Worm (Caenorhabditis elegans) whole organism, late embryonic: ENCODE data around the gene ptr-3.
A peak's percentile ranks its signal among the peaks of the same experiment; 100 is the strongest.

Source experiments
- C08G9.2 ChIP-seq: sonication (generic microtip); optimal IDR thresholded peaks from 2 replicates; lab custom pipeline; 2016; ENCODE audit warnings: mild to moderate bottlenecking, missing genetic modification characterization, moderate library complexity, missing compliant biosample characterization
- F13H6.1 ChIP-seq: sonication (generic microtip); optimal IDR thresholded peaks from 2 replicates; lab custom pipeline; 2016; ENCODE audit warnings: missing genetic modification characterization, missing compliant biosample characterization
- K09A11.1 ChIP-seq: sonication (generic microtip); optimal IDR thresholded peaks from 2 replicates; lab custom pipeline; 2017; ENCODE audit warnings: antibody characterized with exemption, mild to moderate bottlenecking, missing genetic modification characterization, missing compliant biosample characterization; ENCODE audit not compliant: insufficient read depth
- T23F11.4 ChIP-seq: fragments of 200-800 bp; sonication (Bioruptor generic); optimal IDR thresholded peaks from 2 replicates; lab custom pipeline; 2018; ENCODE audit warnings: mild to moderate bottlenecking, missing genetic modification characterization, missing compliant biosample characterization
- Y22D7AL.16 ChIP-seq: sonication (generic microtip); optimal IDR thresholded peaks from 2 replicates; lab custom pipeline; 2016; ENCODE audit warnings: missing genetic modification characterization, missing compliant biosample characterization
- ahr-1 ChIP-seq: sonication (generic microtip); optimal IDR thresholded peaks from 2 replicates; lab custom pipeline; 2016; ENCODE audit warnings: missing genetic modification characterization, missing compliant biosample characterization
- ama-1 ChIP-seq: fragments of 150-350 bp; optimal IDR thresholded peaks from 2 replicates; lab custom pipeline; 2014
- ceh-14 ChIP-seq: sonication (generic microtip); optimal IDR thresholded peaks from 2 replicates; lab custom pipeline; 2016; ENCODE audit warnings: missing genotype, missing genetic modification characterization, missing compliant biosample characterization
- ceh-18 ChIP-seq: sonication (generic microtip); optimal IDR thresholded peaks from 2 replicates; lab custom pipeline; 2016; ENCODE audit warnings: missing genetic modification characterization, missing compliant biosample characterization
- ceh-19 ChIP-seq: fragments of 200-800 bp; sonication (Bioruptor generic); optimal IDR thresholded peaks from 2 replicates; lab custom pipeline; 2018; ENCODE audit warnings: mild to moderate bottlenecking, missing genetic modification characterization, missing compliant biosample characterization
- ceh-2 ChIP-seq: sonication (generic microtip); optimal IDR thresholded peaks from 2 replicates; lab custom pipeline; 2016; ENCODE audit warnings: missing genotype, missing genetic modification characterization, missing compliant biosample characterization
- ceh-22 ChIP-seq: sonication (generic microtip); optimal IDR thresholded peaks from 2 replicates; lab custom pipeline; 2017; ENCODE audit warnings: missing biosample characterization, missing genetic modification characterization
- ceh-30 ChIP-seq: fragments of 150-350 bp; optimal IDR thresholded peaks from 2 replicates; lab custom pipeline; 2014; ENCODE audit warnings: missing biosample characterization, missing genetic modification characterization
- ceh-31 ChIP-seq: sonication (generic microtip); optimal IDR thresholded peaks from 2 replicates; lab custom pipeline; 2016; ENCODE audit warnings: missing genetic modification characterization, missing compliant biosample characterization
- ceh-34 ChIP-seq: sonication (generic microtip); optimal IDR thresholded peaks from 2 replicates; lab custom pipeline; 2016; ENCODE audit warnings: mild to moderate bottlenecking, missing genetic modification characterization, missing compliant biosample characterization
- ceh-48 ChIP-seq: sonication (generic microtip); optimal IDR thresholded peaks from 2 replicates; lab custom pipeline; 2016; ENCODE audit warnings: missing genetic modification characterization, inconsistent platforms, missing compliant biosample characterization
- ceh-6 ChIP-seq: fragments of 200-800 bp; sonication (Bioruptor generic); optimal IDR thresholded peaks from 2 replicates; lab custom pipeline; 2018; ENCODE audit warnings: mild to moderate bottlenecking, missing genetic modification characterization, missing compliant biosample characterization
- ceh-9 ChIP-seq: sonication (generic microtip); optimal IDR thresholded peaks from 2 replicates; lab custom pipeline; 2016; ENCODE audit warnings: mild to moderate bottlenecking, missing genetic modification characterization, inconsistent platforms, missing compliant biosample characterization
- che-1 ChIP-seq: sonication (generic microtip); optimal IDR thresholded peaks from 2 replicates; lab custom pipeline; 2016; ENCODE audit warnings: mild to moderate bottlenecking, missing genetic modification characterization, missing compliant biosample characterization
- dmd-4 ChIP-seq: sonication (generic microtip); optimal IDR thresholded peaks from 2 replicates; lab custom pipeline; 2016; ENCODE audit warnings: borderline replicate concordance, missing genetic modification characterization, missing compliant biosample characterization
- elt-2 ChIP-seq: sonication (generic microtip); optimal IDR thresholded peaks from 2 replicates; lab custom pipeline; 2016; ENCODE audit warnings: missing genetic modification reagents, missing genetic modification characterization, missing compliant biosample characterization
- eyg-1 ChIP-seq: sonication (generic microtip); optimal IDR thresholded peaks from 2 replicates; lab custom pipeline; 2016; ENCODE audit warnings: missing genotype, missing genetic modification characterization, missing compliant biosample characterization
- fkh-6 ChIP-seq: sonication (generic microtip); optimal IDR thresholded peaks from 2 replicates; lab custom pipeline; 2016; ENCODE audit warnings: missing genetic modification characterization, missing compliant biosample characterization
- gmeb-2 ChIP-seq: sonication (generic microtip); optimal IDR thresholded peaks from 2 replicates; lab custom pipeline; 2016; ENCODE audit warnings: missing genetic modification characterization, inconsistent platforms, missing compliant biosample characterization
- hlh-13 ChIP-seq: fragments of 200-800 bp; sonication (Bioruptor generic); optimal IDR thresholded peaks from 2 replicates; lab custom pipeline; 2018; ENCODE audit warnings: mild to moderate bottlenecking, missing genetic modification characterization, missing compliant biosample characterization
- hlh-6 ChIP-seq: sonication (generic microtip); optimal IDR thresholded peaks from 2 replicates; lab custom pipeline; 2016; ENCODE audit warnings: missing genotype, missing genetic modification characterization, missing compliant biosample characterization
- hlh-8 ChIP-seq: sonication (generic microtip); optimal IDR thresholded peaks from 2 replicates; lab custom pipeline; 2016; ENCODE audit warnings: missing genotype, missing genetic modification characterization, missing compliant biosample characterization
- lim-6 ChIP-seq: sonication (generic microtip); optimal IDR thresholded peaks from 2 replicates; lab custom pipeline; 2016; ENCODE audit warnings: missing genetic modification characterization, missing compliant biosample characterization
- madf-2 ChIP-seq: sonication (generic microtip); optimal IDR thresholded peaks from 2 replicates; lab custom pipeline; 2017; ENCODE audit warnings: missing genetic modification characterization, missing compliant biosample characterization
- mec-3 ChIP-seq: sonication (generic microtip); optimal IDR thresholded peaks from 2 replicates; lab custom pipeline; 2016; ENCODE audit warnings: borderline replicate concordance, missing genetic modification characterization, missing compliant biosample characterization
- nfya-1 ChIP-seq: sonication (generic microtip); optimal IDR thresholded peaks from 2 replicates; lab custom pipeline; 2017; ENCODE audit warnings: missing genetic modification characterization, mild to moderate bottlenecking, missing compliant biosample characterization, antibody characterized with exemption, moderate library complexity
- nhr-11 ChIP-seq: fragments of 150-350 bp; optimal IDR thresholded peaks from 2 replicates; lab custom pipeline; 2014; ENCODE audit warnings: missing biosample characterization, missing genetic modification characterization
- nhr-232 ChIP-seq: sonication (generic microtip); optimal IDR thresholded peaks from 2 replicates; lab custom pipeline; 2016; ENCODE audit warnings: missing genetic modification characterization, missing compliant biosample characterization
- npax-4 ChIP-seq: sonication (generic microtip); optimal IDR thresholded peaks from 2 replicates; lab custom pipeline; 2016; ENCODE audit warnings: missing genetic modification characterization, missing compliant biosample characterization
- odd-2 ChIP-seq: sonication (generic microtip); optimal IDR thresholded peaks from 2 replicates; lab custom pipeline; 2017; ENCODE audit warnings: antibody characterized with exemption, mild to moderate bottlenecking, missing genetic modification characterization, missing compliant biosample characterization
- pag-3 ChIP-seq: sonication (generic microtip); optimal IDR thresholded peaks from 2 replicates; lab custom pipeline; 2016; ENCODE audit warnings: missing compliant biosample characterization, missing genetic modification characterization, borderline replicate concordance
- pat-9 ChIP-seq: fragments of 200-800 bp; sonication (Bioruptor generic); optimal IDR thresholded peaks from 2 replicates; lab custom pipeline; 2018; ENCODE audit warnings: mild to moderate bottlenecking, missing genetic modification characterization, moderate library complexity, missing compliant biosample characterization
- pha-2 ChIP-seq: sonication (generic microtip); optimal IDR thresholded peaks from 2 replicates; lab custom pipeline; 2017; ENCODE audit warnings: mild to moderate bottlenecking, missing genetic modification characterization, missing compliant biosample characterization
- pha-4 ChIP-seq: fragments of 150-350 bp; optimal IDR thresholded peaks from 2 replicates; lab custom pipeline; 2018; ENCODE audit warnings: missing biosample characterization, missing genetic modification reagents, missing genetic modification characterization
- pqm-1 ChIP-seq: sonication (generic microtip); optimal IDR thresholded peaks from 2 replicates; lab custom pipeline; 2016; ENCODE audit warnings: missing genetic modification characterization, missing compliant biosample characterization
- pros-1 ChIP-seq: fragments of 150-350 bp; optimal IDR thresholded peaks from 2 replicates; lab custom pipeline; 2014; ENCODE audit warnings: missing biosample characterization, missing genetic modification reagents, missing genetic modification characterization
- rnt-1 ChIP-seq: sonication (generic microtip); optimal IDR thresholded peaks from 2 replicates; lab custom pipeline; 2016; ENCODE audit warnings: missing genetic modification characterization, missing compliant biosample characterization
- sox-4 ChIP-seq: sonication (generic microtip); optimal IDR thresholded peaks from 2 replicates; lab custom pipeline; 2017; ENCODE audit warnings: mild to moderate bottlenecking, missing genetic modification characterization, inconsistent platforms, missing compliant biosample characterization
- tbx-2 ChIP-seq: sonication (generic microtip); optimal IDR thresholded peaks from 2 replicates; lab custom pipeline; 2016; ENCODE audit warnings: missing genetic modification characterization, missing compliant biosample characterization
- tbx-7 ChIP-seq: sonication (generic microtip); optimal IDR thresholded peaks from 2 replicates; lab custom pipeline; 2016; ENCODE audit warnings: missing genotype, missing genetic modification characterization, missing compliant biosample characterization
- unc-3 ChIP-seq, 2 experiments: fragments of 200-800 bp in 1 of 2; sonication (Bioruptor generic) in 1 of 2; sonication (generic microtip) in 1 of 2; conservative IDR thresholded peaks in 1 of 2; optimal IDR thresholded peaks in 1 of 2; 2 replicates each; pipeline versions ENCODE4 v1.3.6 to Lab custom; 2016 to 2022; ENCODE audit warnings: missing compliant biosample characterization in 2 of 2, missing genetic modification characterization in 2 of 2, missing genetic modification reagents in 1 of 2
- unc-42 ChIP-seq: sonication (generic microtip); optimal IDR thresholded peaks from 2 replicates; lab custom pipeline; 2016; ENCODE audit warnings: missing genotype, missing genetic modification characterization, missing compliant biosample characterization
- unc-55 ChIP-seq: sonication (generic microtip); optimal IDR thresholded peaks from 2 replicates; lab custom pipeline; 2017; ENCODE audit warnings: missing biosample characterization, missing genetic modification reagents, missing genetic modification characterization
- zip-5 ChIP-seq: sonication (generic microtip); optimal IDR thresholded peaks from 2 replicates; lab custom pipeline; 2016; ENCODE audit warnings: missing genetic modification characterization, missing compliant biosample characterization
- ztf-16 ChIP-seq: sonication (generic microtip); optimal IDR thresholded peaks from 2 replicates; lab custom pipeline; 2017; ENCODE audit warnings: missing genetic modification characterization, missing compliant biosample characterization

Gene ptr-3

ce11 chrII:367455-367854 lies at the start of gene ptr-3:
ptr-3 (minus strand) TSS chrII:367555.
- TF ChIP-seq ztf-16 (tag; lab: Kevin White, UChicago) (no peak), hlh-8 (tag; lab: Kevin White, UChicago) (no peak), pros-1 (tag; lab: Kevin White, UChicago) (no peak), unc-3 (GFP tag; conservative IDR thresholded peaks at IDR 0.05; lab: Robert Waterston, UW) (no peak), unc-3 (tag; optimal IDR thresholded peaks at IDR 0.05; lab: Kevin White, UChicago) (no peak), npax-4 (no peak), sox-4 (tag; lab: Kevin White, UChicago) (no peak), hlh-13 (no peak), pha-4 (tag; lab: Kevin White, UChicago) (no peak), ceh-2 (no peak), ceh-34 (tag; lab: Kevin White, UChicago) (no peak), nfya-1 (tag; lab: Kevin White, UChicago) (no peak), C08G9.2 (no peak), ceh-9 (tag; lab: Kevin White, UChicago) (no peak), pag-3 (tag; lab: Kevin White, UChicago) (no peak), gmeb-2 (tag; lab: Kevin White, UChicago) (no peak), mec-3 (tag; lab: Kevin White, UChicago) (no peak), ceh-48 (tag; lab: Kevin White, UChicago) (no peak), lim-6 (no peak), zip-5 (no peak), T23F11.4 (GFP tag; lab: Kevin White, UChicago) (no peak)
- TF ChIP-seq, all 69 proteins: peak for 0

- TF ChIP-seq F13H6.1 (tag; lab: Kevin White, UChicago) (no peak), pha-2 (tag; lab: Kevin White, UChicago) (no peak), ceh-34 (tag; lab: Kevin White, UChicago) (no peak), rnt-1 (tag; lab: Kevin White, UChicago) (no peak), eyg-1 (tag; lab: Kevin White, UChicago) (no peak), unc-55 (GFP tag; lab: Kevin White, UChicago) (peak; percentile 71), ceh-31 (tag; lab: Kevin White, UChicago) (peak; percentile 19), ahr-1 (no peak), nfya-1 (tag; lab: Kevin White, UChicago) (peak; percentile 78), Y22D7AL.16 (no peak), hlh-13 (no peak), ceh-14 (tag; lab: Kevin White, UChicago) (no peak), gmeb-2 (tag; lab: Kevin White, UChicago) (no peak), ceh-19 (no peak), pag-3 (tag; lab: Kevin White, UChicago) (no peak), unc-42 (peak; percentile 59), ceh-6 (no peak), ceh-18 (tag; lab: Kevin White, UChicago) (peak; percentile 42), ceh-30 (peak; percentile 91), che-1 (tag; lab: Kevin White, UChicago) (no peak), npax-4 (no peak), odd-2 (tag; lab: Kevin White, UChicago) (no peak), ama-1 (no peak), fkh-6 (tag; lab: Kevin White, UChicago) (no peak), pqm-1 (tag; lab: Kevin White, UChicago) (no peak), elt-2 (tag; lab: Kevin White, UChicago) (peak; percentile 35), dmd-4 (no peak), tbx-2 (peak; percentile 55), T23F11.4 (GFP tag; lab: Kevin White, UChicago) (no peak), tbx-7 (no peak), zip-5 (no peak), K09A11.1 (no peak), nhr-11 (tag; lab: Kevin White, UChicago) (no peak), hlh-6 (no peak), madf-2 (tag; lab: Kevin White, UChicago) (no peak), ceh-22 (no peak), C08G9.2 (no peak), nhr-232 (no peak), pat-9 (tag; lab: Kevin White, UChicago) (no peak), lim-6 (no peak), mec-3 (tag; lab: Kevin White, UChicago) (no peak)
Observed at ce11 chrII:410832-411231, 43.5 kb upstream of the ptr-3 start, which contains the start of the genes dnsn-1 and C24H12.4. dnsn-1 (minus strand) TSS chrII:410932. C24H12.4 (plus strand) TSS chrII:411222.
